Worm (Caenorhabditis elegans): ENCODE data around the gene C43F9.4.

ce11 chrIV:10538584-10538983 lies 50.4 kb downstream of the C43F9.4 start, which contains the start of gene T07G12.4:
- no peak for TF ChIP-seq mbf-1 (tag; optimal IDR thresholded peaks at IDR 0.05)
- no peak for TF ChIP-seq nhr-77 (tag; optimal IDR thresholded peaks at IDR 0.05)
- TF ChIP-seq fos-1 (tag; optimal IDR thresholded peaks at IDR 0.05), result no peak
- no peak for TF ChIP-seq mab-5 (tag; optimal IDR thresholded peaks at IDR 0.05)
